Fruit fly (Drosophila melanogaster) whole organism, wandering third instar larva: Measurements from ENCODE around the gene CG2147.

Source experiments
- Abd-B ChIP-seq: fragments of >200 bp; optimal IDR thresholded peaks from 2 replicates; lab custom pipeline; 2017; ENCODE audit warnings: missing biosample characterization, missing genetic modification characterization
- CG32264 ChIP-seq: fragments of 200-800 bp; sonication (Bioruptor generic); optimal IDR thresholded peaks from 2 replicates; lab custom pipeline; 2016; ENCODE audit warnings: missing biosample characterization, missing genetic modification characterization
- CG9705 ChIP-seq: fragments of 200-800 bp; sonication (Bioruptor generic); optimal IDR thresholded peaks from 2 replicates; lab custom pipeline; 2018; ENCODE audit warnings: missing biosample characterization, mild to moderate bottlenecking, missing genetic modification characterization
- CrebA ChIP-seq: fragments of 200-800 bp; sonication (Bioruptor generic); optimal IDR thresholded peaks from 2 replicates; lab custom pipeline; 2016; ENCODE audit warnings: missing biosample characterization, mild to moderate bottlenecking, missing genetic modification characterization, borderline replicate concordance
- Dfd ChIP-seq: fragments of >200 bp; optimal IDR thresholded peaks from 2 replicates; lab custom pipeline; 2017; ENCODE audit warnings: missing biosample characterization, missing genetic modification characterization
- Dif ChIP-seq: fragments of 200-275, 200-300 bp; sonication (Bioruptor generic); optimal IDR thresholded peaks from 2 replicates; lab custom pipeline; 2018; ENCODE audit warnings: missing biosample characterization, missing genetic modification characterization; ENCODE audit not compliant: partially characterized antibody
- GATAd ChIP-seq: sonication (Bioruptor generic); optimal IDR thresholded peaks from 2 replicates; lab custom pipeline; 2016; ENCODE audit warnings: missing biosample characterization, missing genetic modification characterization
- HLH106 ChIP-seq: fragments of 200-800 bp; optimal IDR thresholded peaks from 3 replicates; lab custom pipeline; 2019; ENCODE audit warnings: missing biosample characterization, mild to moderate bottlenecking, missing genetic modification characterization, moderate library complexity
- Hnf4 ChIP-seq: fragments of 200-800 bp; sonication (Bioruptor generic); optimal IDR thresholded peaks from 2 replicates; lab custom pipeline; 2016; ENCODE audit warnings: missing biosample characterization, mild to moderate bottlenecking, missing genetic modification characterization
- Hr78 ChIP-seq: fragments of >200 bp; optimal IDR thresholded peaks from 2 replicates; lab custom pipeline; 2017; ENCODE audit warnings: missing biosample characterization, missing genetic modification characterization
- Hr83 ChIP-seq: fragments of 200-300 bp; sonication (Bioruptor generic); optimal IDR thresholded peaks from 2 replicates; lab custom pipeline; 2016; ENCODE audit warnings: missing biosample characterization, mild to moderate bottlenecking, missing genetic modification characterization, moderate library complexity; ENCODE audit not compliant: poor library complexity, severe bottlenecking
- Jra ChIP-seq: sonication (Bioruptor generic); optimal IDR thresholded peaks from 2 replicates; lab custom pipeline; 2016; ENCODE audit warnings: missing biosample characterization, missing genetic modification characterization
- Mio ChIP-seq: sonication (Bioruptor generic); optimal IDR thresholded peaks from 2 replicates; lab custom pipeline; 2016; ENCODE audit warnings: missing biosample characterization, missing genetic modification characterization
- Myc ChIP-seq: fragments of >200 bp; optimal IDR thresholded peaks from 2 replicates; lab custom pipeline; 2017
- N ChIP-seq: fragments of >200 bp; optimal IDR thresholded peaks from 2 replicates; lab custom pipeline; 2018; ENCODE audit warnings: missing biosample characterization, missing external identifiers, missing genetic modification characterization
- OdsH ChIP-seq: fragments of 200-800 bp; sonication (Bioruptor generic); optimal IDR thresholded peaks from 2 replicates; lab custom pipeline; 2016; ENCODE audit warnings: missing biosample characterization, mild to moderate bottlenecking, missing genetic modification characterization
- Rel ChIP-seq, 2 experiments: fragments of 200-800 bp; sonication (Bioruptor generic) in 1 of 2; optimal IDR thresholded peaks; 2 replicates in 1 of 2; 3 replicates in 1 of 2; lab custom pipeline; 2016 to 2019; ENCODE audit warnings: mild to moderate bottlenecking in 2 of 2, missing biosample characterization in 2 of 2, missing genetic modification characterization in 2 of 2, moderate library complexity in 1 of 2
- Sp1 ChIP-seq: fragments of 200-800 bp; sonication (Bioruptor generic); optimal IDR thresholded peaks from 3 replicates; lab custom pipeline; 2019; ENCODE audit warnings: missing biosample characterization, mild to moderate bottlenecking, missing genetic modification characterization, moderate library complexity
- Vsx2 ChIP-seq: fragments of 200-300, 225-300 bp; sonication (Bioruptor generic); optimal IDR thresholded peaks from 2 replicates; lab custom pipeline; 2018; ENCODE audit warnings: missing biosample characterization, missing genetic modification characterization; ENCODE audit not compliant: partially characterized antibody
- br ChIP-seq: fragments of 200-800 bp; sonication (Bioruptor generic); optimal IDR thresholded peaks from 2 replicates; lab custom pipeline; 2016; ENCODE audit warnings: missing biosample characterization, missing genetic modification characterization
- brk ChIP-seq: fragments of 200-800 bp; sonication (Bioruptor generic); optimal IDR thresholded peaks from 2 replicates; lab custom pipeline; 2016; ENCODE audit warnings: missing biosample characterization, mild to moderate bottlenecking, missing genetic modification characterization
- dl ChIP-seq, 2 experiments: fragments of 175-275, 200-275 bp in 1 of 2; fragments of 200-275 bp in 1 of 2; sonication (Bioruptor generic); optimal IDR thresholded peaks; lab custom pipeline; 2018; ENCODE audit warnings: mild to moderate bottlenecking in 2 of 2, missing biosample characterization in 2 of 2, missing genetic modification characterization in 2 of 2, moderate library complexity in 2 of 2; ENCODE audit not compliant: partially characterized antibody in 2 of 2, insufficient read depth in 1 of 2
- dmrt93B ChIP-seq: fragments of 200-800 bp; sonication (Bioruptor generic); optimal IDR thresholded peaks from 2 replicates; lab custom pipeline; 2018; ENCODE audit warnings: missing biosample characterization, mild to moderate bottlenecking, missing genetic modification characterization
- dsf ChIP-seq: sonication (Bioruptor generic); optimal IDR thresholded peaks from 2 replicates; lab custom pipeline; 2016; ENCODE audit warnings: missing biosample characterization, missing genetic modification characterization, borderline replicate concordance
- ey ChIP-seq: fragments of 200-800 bp; sonication (Bioruptor generic); optimal IDR thresholded peaks from 2 replicates; lab custom pipeline; 2016; ENCODE audit warnings: missing biosample characterization, missing genetic modification characterization
- foxo ChIP-seq, 2 experiments: fragments of 200-800 bp; sonication (Bioruptor generic); optimal IDR thresholded peaks; 2 replicates in 1 of 2; 3 replicates in 1 of 2; lab custom pipeline; 2016 to 2017; ENCODE audit warnings: missing biosample characterization in 2 of 2, missing genetic modification characterization in 2 of 2
- fru ChIP-seq: fragments of 200-800 bp; sonication (Bioruptor generic); optimal IDR thresholded peaks from 3 replicates; lab custom pipeline; 2016; ENCODE audit warnings: missing biosample characterization, mild to moderate bottlenecking, missing genetic modification characterization
- h ChIP-seq: fragments of 200-800 bp; sonication (Bioruptor generic); optimal IDR thresholded peaks from 3 replicates; lab custom pipeline; 2016; ENCODE audit warnings: missing biosample characterization, mild to moderate bottlenecking, missing genetic modification characterization
- jim ChIP-seq: fragments of 175-275, 200-325 bp; sonication (Bioruptor generic); optimal IDR thresholded peaks from 2 replicates; lab custom pipeline; 2016; ENCODE audit warnings: missing biosample characterization, mild to moderate bottlenecking, missing genetic modification characterization
- lola ChIP-seq: fragments of >200 bp; optimal IDR thresholded peaks from 2 replicates; lab custom pipeline; 2017; ENCODE audit warnings: missing biosample characterization, missing genetic modification characterization
- pan ChIP-seq: fragments of >200 bp; optimal IDR thresholded peaks from 2 replicates; lab custom pipeline; 2017
- psq ChIP-seq: fragments of 200-800 bp; sonication (Bioruptor generic); optimal IDR thresholded peaks from 3 replicates; lab custom pipeline; 2017; ENCODE audit warnings: missing biosample characterization, mild to moderate bottlenecking, missing genetic modification characterization, moderate library complexity
- rgr ChIP-seq: fragments of 200-800 bp; sonication (Bioruptor generic); optimal IDR thresholded peaks from 3 replicates; lab custom pipeline; 2016; ENCODE audit warnings: missing biosample characterization, mild to moderate bottlenecking, missing genetic modification characterization
- sage ChIP-seq: fragments of 200-800 bp; sonication (Bioruptor generic); optimal IDR thresholded peaks from 2 replicates; lab custom pipeline; 2016; ENCODE audit warnings: missing biosample characterization, mild to moderate bottlenecking, missing genetic modification characterization
- tai ChIP-seq: sonication (Bioruptor generic); optimal IDR thresholded peaks from 2 replicates; lab custom pipeline; 2016; ENCODE audit warnings: missing biosample characterization, missing genetic modification characterization
- usp ChIP-seq: fragments of >200 bp; optimal IDR thresholded peaks from 2 replicates; lab custom pipeline; 2017; ENCODE audit warnings: missing biosample characterization, missing genetic modification characterization
- woc ChIP-seq: sonication (Bioruptor generic); optimal IDR thresholded peaks from 2 replicates; lab custom pipeline; 2016; ENCODE audit warnings: missing biosample characterization, mild to moderate bottlenecking, missing genetic modification characterization

The CG2147 gene

dm6 chrX:8205625-8206252 lies 34.7 kb upstream of the CG2147 start:
- TF ChIP-seq pan (lab: Kevin White, UChicago) (no peak), dmrt93B (GFP tag; lab: Kevin White, UChicago) (no peak), foxo (GFP tag; optimal IDR thresholded peaks at IDR 0.05; lab: Kevin White, UChicago) (peak in 1 of 2 experiments; percentile 23)

- TF ChIP-seq N (GFP tag; lab: Kevin White, UChicago) (no peak), Dfd (GFP tag; lab: Kevin White, UChicago) (peak; percentile 62)
Observed at dm6 chrX:8206561-8206960, 33.9 kb upstream of the CG2147 start.

- TF ChIP-seq ey (GFP tag; lab: Kevin White, UChicago) (peak; percentile 11), foxo (GFP tag; optimal IDR thresholded peaks at IDR 0.05; lab: Kevin White, UChicago) (peak in 1 of 2 experiments; percentile 7), rgr (GFP tag; lab: Kevin White, UChicago) (peak; percentile 1), Abd-B (GFP tag; lab: Kevin White, UChicago) (no peak)
- TF ChIP-seq, all 38 proteins: peak for 3
Observed at dm6 chrX:8207054-8207453, 33.4 kb upstream of the CG2147 start.

dm6 chrX:8210632-8211031 lies 29.9 kb upstream of the CG2147 start:
- TF ChIP-seq Dfd (GFP tag; lab: Kevin White, UChicago) (no peak), Myc (lab: Kevin White, UChicago) (peak; percentile 85)

dm6 chrX:8211094-8211730 lies 29.3 kb upstream of the CG2147 start:
- peak; percentile 48 for TF ChIP-seq HLH106
- no peak for TF ChIP-seq pan (lab: Kevin White, UChicago)
- TF ChIP-seq ey (GFP tag; lab: Kevin White, UChicago): peak; percentile 48
- no peak for TF ChIP-seq Rel (GFP tag; optimal IDR thresholded peaks at IDR 0.05; lab: Kevin White, UChicago)
- TF ChIP-seq Rel (tag; optimal IDR thresholded peaks at IDR 0.05; lab: Kevin White, UChicago): no peak
- TF ChIP-seq usp (GFP tag; lab: Kevin White, UChicago): no peak
- TF ChIP-seq brk: no peak
- TF ChIP-seq psq: peak; percentile 9
- peak; percentile 14 for TF ChIP-seq OdsH (GFP tag; lab: Kevin White, UChicago)
- peak; percentile 42 for TF ChIP-seq rgr (GFP tag; lab: Kevin White, UChicago)
- no peak for TF ChIP-seq CG32264 (GFP tag; lab: Kevin White, UChicago)
- TF ChIP-seq lola (GFP tag; lab: Kevin White, UChicago): no peak
- no peak for TF ChIP-seq Dif (GFP tag; lab: Kevin White, UChicago)
- no peak for TF ChIP-seq sage (GFP tag; lab: Kevin White, UChicago)
- no peak for TF ChIP-seq dsf (GFP tag; lab: Kevin White, UChicago)
- no peak for TF ChIP-seq dl (GFP tag; optimal IDR thresholded peaks at IDR 0.05; lab: Kevin White, UChicago; ENCODE audit: insufficient read depth in 1 of 2, partially characterized antibody in 2 of 2)
- peak; percentile 17 for TF ChIP-seq woc (GFP tag; lab: Kevin White, UChicago)
- no peak for TF ChIP-seq Jra (GFP tag; lab: Kevin White, UChicago)
- TF ChIP-seq fru: peak; percentile 40
- no peak for TF ChIP-seq Myc (lab: Kevin White, UChicago)
- no peak for TF ChIP-seq Abd-B (GFP tag; lab: Kevin White, UChicago)
- no peak for TF ChIP-seq Vsx2 (GFP tag; lab: Kevin White, UChicago)
- TF ChIP-seq CrebA (GFP tag; lab: Kevin White, UChicago): no peak
- TF ChIP-seq br (GFP tag; lab: Kevin White, UChicago): peak; percentile 36
- peak; percentile 29 for TF ChIP-seq h (GFP tag; lab: Kevin White, UChicago)
- TF ChIP-seq Hnf4: peak; percentile 1
- no peak for TF ChIP-seq Hr78
- no peak for TF ChIP-seq Mio (GFP tag; lab: Kevin White, UChicago)
- no peak for TF ChIP-seq jim
- peak; percentile 36 for TF ChIP-seq Sp1
- TF ChIP-seq tai (GFP tag; lab: Kevin White, UChicago): no peak
- no peak for TF ChIP-seq Dfd (GFP tag; lab: Kevin White, UChicago)
- TF ChIP-seq CG9705 (GFP tag; lab: Kevin White, UChicago): no peak
- peak in 1 of 2 experiments; percentile 56 for TF ChIP-seq foxo (GFP tag; optimal IDR thresholded peaks at IDR 0.05; lab: Kevin White, UChicago)
- TF ChIP-seq dmrt93B (GFP tag; lab: Kevin White, UChicago): peak; percentile 7
- TF ChIP-seq Hr83 (GFP tag; lab: Kevin White, UChicago): no peak
- TF ChIP-seq N (GFP tag; lab: Kevin White, UChicago): no peak
- no peak for TF ChIP-seq GATAd
